Fruit fly (Drosophila melanogaster) whole organism: ENCODE data around the gene Gr22c.

Experiments used
- CG8478 ChIP-seq: fragments of >200 bp; optimal IDR thresholded peaks from 2 replicates; lab custom pipeline; 2018; ENCODE audit warnings: inconsistent platforms
- Dll ChIP-seq: fragments of >200 bp; optimal IDR thresholded peaks from 2 replicates; lab custom pipeline; 2017
- EcR ChIP-seq, 2 experiments: fragments of >200 bp; optimal IDR thresholded peaks; 2 replicates each; lab custom pipeline; 2017; ENCODE audit warnings: missing biosample characterization in 2 of 2, missing genetic modification characterization in 2 of 2, missing genetic modification reagents in 2 of 2
- pan ChIP-seq: fragments of >200 bp; optimal IDR thresholded peaks from 2 replicates; lab custom pipeline; 2017
- psq ChIP-seq: fragments of >200 bp; optimal IDR thresholded peaks from 2 replicates; lab custom pipeline; 2017
- usp ChIP-seq: fragments of >200 bp; optimal IDR thresholded peaks from 2 replicates; lab custom pipeline; 2017; ENCODE audit warnings: missing biosample characterization, missing genetic modification characterization, mixed read lengths

Gene Gr22c

dm6 chr2L:1783762-1784161 is 7.9 kb downstream of the Gr22c start, which contains the start of gene Gr22e:
Gene Gr22e (plus strand): TSS chr2L:1784062.
- no peak for TF ChIP-seq usp (GFP tag; lab: Kevin White, UChicago)
- TF ChIP-seq CG8478 (lab: Kevin White, UChicago): no peak
- TF ChIP-seq Dll: no peak
- TF ChIP-seq pan (lab: Kevin White, UChicago): no peak
- no peak for TF ChIP-seq EcR (GFP tag; optimal IDR thresholded peaks at IDR 0.05; lab: Kevin White, UChicago)
- TF ChIP-seq psq (lab: Kevin White, UChicago): no peak

dm6 chr2L:1758853-1759252 is 32.8 kb downstream of the Gr22c start, which contains the start of gene CG17650:
Gene CG17650 (minus strand): TSS chr2L:1759093.
- no peak for TF ChIP-seq Dll
- TF ChIP-seq psq (lab: Kevin White, UChicago): no peak

dm6 chr2L:1756351-1756750 is 35.3 kb downstream of the Gr22c start, which contains the start of gene Gr22f:
Gene Gr22f (minus strand): TSS chr2L:1756451.
- TF ChIP-seq Dll (no peak), CG8478 (lab: Kevin White, UChicago) (no peak), pan (lab: Kevin White, UChicago) (no peak), psq (lab: Kevin White, UChicago) (no peak)

dm6 chr2L:1751953-1752352 is 39.7 kb downstream of the Gr22c start, which contains the start of the genes CG17712 and CG17648:
Gene CG17712 (minus strand): TSS chr2L:1752122.
Gene CG17648 (plus strand): TSS chr2L:1752308.
- TF ChIP-seq pan (lab: Kevin White, UChicago): no peak
- no peak for TF ChIP-seq psq (lab: Kevin White, UChicago)
- no peak for TF ChIP-seq EcR (GFP tag; optimal IDR thresholded peaks at IDR 0.05; lab: Kevin White, UChicago)
- no peak for TF ChIP-seq Dll
- TF ChIP-seq usp (GFP tag; lab: Kevin White, UChicago): no peak
- no peak for TF ChIP-seq CG8478 (lab: Kevin White, UChicago)

- TF ChIP-seq pan (lab: Kevin White, UChicago) (no peak), usp (GFP tag; lab: Kevin White, UChicago) (no peak), CG8478 (lab: Kevin White, UChicago) (no peak), Dll (no peak), EcR (GFP tag; optimal IDR thresholded peaks at IDR 0.05; lab: Kevin White, UChicago) (no peak), psq (lab: Kevin White, UChicago) (no peak)
These were observed 43.2 kb downstream of the Gr22c start for dm6 chr2L:1748410-1748809.

- TF ChIP-seq CG8478 (lab: Kevin White, UChicago) (no peak), psq (lab: Kevin White, UChicago) (no peak), pan (lab: Kevin White, UChicago) (no peak), Dll (no peak), usp (GFP tag; lab: Kevin White, UChicago) (no peak), EcR (GFP tag; optimal IDR thresholded peaks at IDR 0.05; lab: Kevin White, UChicago) (no peak)
These were observed 47.8 kb downstream of the Gr22c start for dm6 chr2L:1743800-1744199.
